Worm (Caenorhabditis elegans): Measurements from ENCODE around the gene R11D1.2.

ce11 chrV:12741684-12742083, 33.3 kb downstream of the R11D1.2 start, which contains the start of gene hrg-7:
- TF ChIP-seq ztf-11 (tag; optimal IDR thresholded peaks at IDR 0.05): no peak
- no peak for TF ChIP-seq unc-120 (tag; optimal IDR thresholded peaks at IDR 0.05; ENCODE audit: poor library complexity, severe bottlenecking)
- TF ChIP-seq lin-13 (tag; optimal IDR thresholded peaks at IDR 0.05): no peak
- TF ChIP-seq unc-62 (GFP tag; optimal IDR thresholded peaks at IDR 0.05): no peak
- TF ChIP-seq elt-1 (tag; optimal IDR thresholded peaks at IDR 0.05; ENCODE audit: borderline replicate concordance, insufficient read depth): no peak
- no peak for TF ChIP-seq nhr-76 (tag; optimal IDR thresholded peaks at IDR 0.05)
- no peak for TF ChIP-seq mab-5 (tag; optimal IDR thresholded peaks at IDR 0.05)
- no peak for TF ChIP-seq nhr-28 (tag; optimal IDR thresholded peaks at IDR 0.05)
- no peak for TF ChIP-seq nhr-237 (tag; optimal IDR thresholded peaks at IDR 0.05)
- TF ChIP-seq nhr-12 (tag; optimal IDR thresholded peaks at IDR 0.05): no peak
- no peak for TF ChIP-seq lsy-2 (tag; optimal IDR thresholded peaks at IDR 0.05)
- TF ChIP-seq ham-2 (GFP tag; optimal IDR thresholded peaks at IDR 0.05): no peak
- no peak for TF ChIP-seq snpc-4 (tag; optimal IDR thresholded peaks at IDR 0.05)

Measured in whole organism, mixed stage, embryonic.